Fruit fly (Drosophila melanogaster) whole organism, pupa: ENCODE results near the gene CheA29a.

Source experiments
- CG10348 ChIP-seq: fragments of 200-800 bp; sonication (Bioruptor generic); IDR thresholded peaks from 2 replicates; pipeline ENCODE4 v1.3.6; 2022; ENCODE audit warnings: missing biosample characterization, missing genetic modification characterization
- CG12605 ChIP-seq: fragments of 200-800 bp; sonication (Bioruptor generic); IDR thresholded peaks from 2 replicates; pipeline ENCODE4 v1.3.6; 2022; ENCODE audit warnings: missing biosample characterization, missing genetic modification characterization
- CG13204 ChIP-seq: fragments of 200-800 bp; sonication (Bioruptor generic); optimal IDR thresholded peaks from 2 replicates; lab custom pipeline; 2018; ENCODE audit warnings: missing biosample characterization, mild to moderate bottlenecking, missing genetic modification characterization, moderate library complexity
- CG14655 ChIP-seq: fragments of 200-800 bp; sonication (Bioruptor generic); optimal IDR thresholded peaks from 3 replicates; lab custom pipeline; 2017; ENCODE audit warnings: mild to moderate bottlenecking, missing biosample characterization, missing genetic modification reagents, missing genetic modification characterization
- CG15710 ChIP-seq: fragments of 200-800 bp; sonication (Bioruptor generic); optimal IDR thresholded peaks from 2 replicates; lab custom pipeline; 2018; ENCODE audit warnings: missing biosample characterization, mild to moderate bottlenecking, missing genetic modification characterization, moderate library complexity
- CG17806 ChIP-seq: fragments of 200-800 bp; sonication (Bioruptor generic); optimal IDR thresholded peaks from 2 replicates; lab custom pipeline; 2018; ENCODE audit warnings: missing biosample characterization, mild to moderate bottlenecking, missing genetic modification characterization, moderate library complexity
- CG32121 ChIP-seq: fragments of 200-800 bp; sonication (Bioruptor generic); IDR thresholded peaks from 2 replicates; pipeline ENCODE4 v1.3.6; 2022; ENCODE audit warnings: missing biosample characterization, missing genetic modification characterization
- CG34367 ChIP-seq: fragments of 200-800 bp; sonication (Bioruptor generic); optimal IDR thresholded peaks from 2 replicates; lab custom pipeline; 2018; ENCODE audit warnings: missing biosample characterization, mild to moderate bottlenecking, missing genetic modification characterization
- CG4496 ChIP-seq: fragments of 200-800 bp; sonication (Bioruptor generic); IDR thresholded peaks from 3 replicates; pipeline ENCODE4 v1.3.6; 2022; ENCODE audit warnings: missing biosample characterization, missing genetic modification characterization
- CG8159 ChIP-seq: fragments of 200-800 bp; sonication (Bioruptor generic); optimal IDR thresholded peaks from 3 replicates; lab custom pipeline; 2018; ENCODE audit warnings: missing biosample characterization, mild to moderate bottlenecking, missing genetic modification characterization, moderate library complexity
- CG8301 ChIP-seq: fragments of 200-800 bp; sonication (Bioruptor generic); optimal IDR thresholded peaks from 2 replicates; lab custom pipeline; 2018; ENCODE audit warnings: missing biosample characterization, mild to moderate bottlenecking, missing genetic modification characterization
- CG9948 ChIP-seq: fragments of 200-800 bp; sonication (Bioruptor generic); optimal IDR thresholded peaks from 2 replicates; lab custom pipeline; 2018; ENCODE audit warnings: missing biosample characterization, mild to moderate bottlenecking, missing genetic modification characterization, moderate library complexity
- D1 ChIP-seq: fragments of 200-800 bp; sonication (Bioruptor generic); optimal IDR thresholded peaks from 2 replicates; lab custom pipeline; 2018; ENCODE audit warnings: missing biosample characterization, mild to moderate bottlenecking, missing genetic modification characterization, moderate library complexity
- EcR ChIP-seq: fragments of 200-800 bp; sonication (Bioruptor generic); optimal IDR thresholded peaks from 3 replicates; lab custom pipeline; 2019; ENCODE audit warnings: missing biosample characterization, missing genetic modification characterization, mild to moderate bottlenecking, moderate library complexity, missing genetic modification reagents
- Ets98B ChIP-seq: fragments of 200-800 bp; sonication (Bioruptor generic); IDR thresholded peaks from 2 replicates; pipeline ENCODE4 v1.3.6; 2022; ENCODE audit warnings: missing biosample characterization, missing genetic modification characterization
- Pif1A ChIP-seq: fragments of 200-800 bp; sonication (Bioruptor generic); optimal IDR thresholded peaks from 3 replicates; lab custom pipeline; 2016; ENCODE audit warnings: missing biosample characterization, missing genetic modification characterization
- Pif1B ChIP-seq: fragments of 200-800 bp; sonication (Bioruptor generic); optimal IDR thresholded peaks from 3 replicates; lab custom pipeline; 2016; ENCODE audit warnings: missing biosample characterization, missing genetic modification characterization
- Snoo ChIP-seq: fragments of 200-800 bp; sonication (Bioruptor generic); optimal IDR thresholded peaks from 3 replicates; lab custom pipeline; 2017; ENCODE audit warnings: missing biosample characterization, mild to moderate bottlenecking, missing genetic modification characterization, inconsistent platforms
- fd96Ca ChIP-seq: fragments of 200-800 bp; sonication (Bioruptor generic); IDR thresholded peaks from 3 replicates; pipeline ENCODE4 v1.3.6; 2022; ENCODE audit warnings: missing biosample characterization, missing genetic modification characterization
- gl ChIP-seq: fragments of 200-800 bp; sonication (Bioruptor generic); optimal IDR thresholded peaks from 2 replicates; lab custom pipeline; 2018; ENCODE audit warnings: missing biosample characterization, mild to moderate bottlenecking, missing genetic modification characterization
- rn ChIP-seq: fragments of 200-800 bp; sonication (Bioruptor generic); IDR thresholded peaks from 2 replicates; pipeline ENCODE4 v1.3.6; 2022; ENCODE audit warnings: missing biosample characterization, missing genetic modification characterization

The CheA29a gene

dm6 chr2L:8466643-8467042 lies 10.5 kb upstream of the CheA29a start, which contains the start of gene dachs:
Gene dachs, plus strand, starts transcription at chr2L:8466817.
- TF ChIP-seq D1 (no peak), CG10348 (GFP tag; lab: Robert Waterston, UW) (no peak), Snoo (tag; lab: Kevin White, UChicago) (no peak)

DNA sequence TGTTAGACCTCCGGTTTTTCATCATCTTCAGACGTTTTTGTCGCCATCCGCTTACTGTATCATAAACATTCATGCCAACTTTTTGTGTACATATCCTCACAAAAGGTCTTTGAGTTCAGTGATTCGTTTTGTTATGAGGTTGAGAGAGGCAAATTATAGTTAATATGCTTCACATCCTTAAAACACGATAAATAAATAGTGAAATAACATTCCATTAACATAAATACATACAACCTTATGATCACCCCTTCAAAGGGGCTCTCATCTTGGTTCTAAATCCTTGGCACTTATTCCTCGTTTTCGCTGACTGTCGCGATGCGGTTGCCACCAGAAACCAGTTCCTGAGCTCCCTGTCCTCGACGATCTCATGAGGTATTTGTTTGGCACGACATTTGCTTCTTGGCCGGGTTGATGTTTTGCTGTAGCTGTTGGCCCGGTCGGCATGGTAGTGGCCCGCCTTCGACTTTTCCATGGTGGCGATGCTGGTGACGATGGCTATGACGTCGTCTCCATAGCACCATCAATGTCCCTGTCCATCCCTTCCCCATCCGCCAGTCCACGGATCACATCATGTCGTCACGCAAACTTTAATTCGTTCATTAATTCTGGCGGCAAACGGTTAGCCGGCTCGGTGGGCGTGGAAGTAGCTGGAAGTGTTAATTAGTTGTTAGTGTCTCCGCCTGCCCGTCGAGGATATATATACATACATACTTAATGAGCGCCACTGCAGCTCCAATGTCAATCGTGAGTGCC lies 8.0 kb upstream of the CheA29a start:
- peak; percentile 13 for TF ChIP-seq gl (tag; lab: Kevin White, UChicago)
- TF ChIP-seq CG12605 (GFP tag; lab: Robert Waterston, UW), result no peak
- TF ChIP-seq CG13204 (GFP tag; lab: Kevin White, UChicago), result no peak
- no peak for TF ChIP-seq CG10348 (GFP tag; lab: Robert Waterston, UW)
- no peak for TF ChIP-seq CG9948 (tag; lab: Kevin White, UChicago)
- no peak for TF ChIP-seq CG32121 (GFP tag; lab: Robert Waterston, UW)
- peak; percentile 15 for TF ChIP-seq CG15710 (tag; lab: Kevin White, UChicago)
- TF ChIP-seq CG34367 (tag; lab: Kevin White, UChicago), result no peak
- no peak for TF ChIP-seq CG17806 (tag; lab: Kevin White, UChicago)
- peak; percentile 21 for TF ChIP-seq Pif1A (GFP tag; lab: Kevin White, UChicago)
- TF ChIP-seq CG8301, result peak; percentile 49
- TF ChIP-seq D1, result no peak
- TF ChIP-seq Ets98B (GFP tag; lab: Robert Waterston, UW), result no peak
- TF ChIP-seq CG8159 (tag; lab: Kevin White, UChicago), result peak; percentile 41
- no peak for TF ChIP-seq CG4496 (GFP tag; lab: Robert Waterston, UW)
- no peak for TF ChIP-seq EcR (GFP tag; lab: Kevin White, UChicago)
- TF ChIP-seq CG14655 (GFP tag; lab: Kevin White, UChicago), result peak; percentile 59
- TF ChIP-seq Pif1B (GFP tag; lab: Kevin White, UChicago), result no peak
- no peak for TF ChIP-seq fd96Ca (GFP tag; lab: Robert Waterston, UW)
- peak; percentile 8 for TF ChIP-seq Snoo (tag; lab: Kevin White, UChicago)
- no peak for TF ChIP-seq rn (GFP tag; lab: Robert Waterston, UW)
- TF ChIP-seq, all 21 proteins: peak for 7

DNA sequence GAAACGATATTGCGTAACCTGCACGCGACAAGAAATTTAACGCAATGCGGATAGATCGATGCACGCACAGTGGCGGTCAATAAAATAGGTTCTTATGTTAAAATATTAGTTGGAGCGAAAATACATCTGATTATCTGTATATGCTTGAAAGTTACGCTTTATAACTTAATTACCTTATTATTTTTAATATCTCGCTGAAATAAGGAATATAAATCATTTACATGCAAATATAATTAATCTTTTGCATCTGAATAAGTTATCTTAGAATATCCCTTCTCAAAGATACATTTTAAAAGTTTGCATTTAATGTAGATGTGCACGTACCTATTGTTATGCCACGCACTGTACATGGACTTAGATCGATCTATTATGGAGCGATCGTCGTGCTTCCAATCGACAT lies 5.5 kb upstream of the CheA29a start:
- TF ChIP-seq CG17806 (tag; lab: Kevin White, UChicago) (peak; percentile 69), CG34367 (tag; lab: Kevin White, UChicago) (peak; percentile 66), CG9948 (tag; lab: Kevin White, UChicago) (peak; percentile 84), gl (tag; lab: Kevin White, UChicago) (no peak), CG15710 (tag; lab: Kevin White, UChicago) (peak; percentile 71), CG13204 (GFP tag; lab: Kevin White, UChicago) (no peak), Pif1A (GFP tag; lab: Kevin White, UChicago) (peak; percentile 62), Ets98B (GFP tag; lab: Robert Waterston, UW) (no peak), CG12605 (GFP tag; lab: Robert Waterston, UW) (0 out of 2 replicates have a peak, but pooled peaks have one; percentile 20), CG10348 (GFP tag; lab: Robert Waterston, UW) (no peak), Snoo (tag; lab: Kevin White, UChicago) (peak; percentile 31), fd96Ca (GFP tag; lab: Robert Waterston, UW) (no peak), Pif1B (GFP tag; lab: Kevin White, UChicago) (peak; percentile 36), CG32121 (GFP tag; lab: Robert Waterston, UW) (peak; percentile 52; the same call in 1 of the 2 replicates), CG4496 (GFP tag; lab: Robert Waterston, UW) (0 out of 3 replicates have a peak, but pooled peaks have one; percentile 33), CG8301 (peak; percentile 85), CG14655 (GFP tag; lab: Kevin White, UChicago) (peak; percentile 86), D1 (peak; percentile 70), CG8159 (tag; lab: Kevin White, UChicago) (peak; percentile 76), EcR (GFP tag; lab: Kevin White, UChicago) (peak; percentile 3)

DNA sequence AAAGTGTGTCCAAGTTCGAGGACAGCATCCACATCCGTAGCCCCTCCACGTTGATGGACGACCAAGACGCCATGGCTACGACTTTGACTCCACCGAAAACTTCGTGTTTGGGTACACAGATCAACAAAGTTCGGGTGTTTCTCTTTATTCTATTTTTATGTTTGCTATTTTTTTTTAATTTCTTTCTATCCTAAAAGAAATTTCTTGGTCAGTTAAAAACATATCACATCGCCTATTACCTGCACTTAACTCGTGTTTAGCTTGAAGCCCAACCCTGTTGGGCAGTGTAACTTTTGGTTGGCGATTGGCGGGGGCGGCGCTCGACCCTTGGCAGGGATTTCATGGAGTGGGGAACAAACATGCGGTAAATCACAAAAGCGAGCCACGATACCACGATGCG lies 3.7 kb upstream of the CheA29a start:
- TF ChIP-seq CG8159 (tag; lab: Kevin White, UChicago) (peak; percentile 88), CG4496 (GFP tag; lab: Robert Waterston, UW) (peak; percentile 81), D1 (peak; percentile 51), CG17806 (tag; lab: Kevin White, UChicago) (peak; percentile 88), CG10348 (GFP tag; lab: Robert Waterston, UW) (no peak), CG9948 (tag; lab: Kevin White, UChicago) (peak; percentile 80), fd96Ca (GFP tag; lab: Robert Waterston, UW) (peak; percentile 73), CG13204 (GFP tag; lab: Kevin White, UChicago) (peak; percentile 75), CG15710 (tag; lab: Kevin White, UChicago) (peak; percentile 79), CG14655 (GFP tag; lab: Kevin White, UChicago) (peak; percentile 82), Snoo (tag; lab: Kevin White, UChicago) (peak; percentile 73), Ets98B (GFP tag; lab: Robert Waterston, UW) (peak; percentile 74), CG12605 (GFP tag; lab: Robert Waterston, UW) (peak; percentile 56), CG32121 (GFP tag; lab: Robert Waterston, UW) (peak; percentile 30; the same call in 1 of the 2 replicates), CG8301 (peak; percentile 77), Pif1A (GFP tag; lab: Kevin White, UChicago) (peak; percentile 76), CG34367 (tag; lab: Kevin White, UChicago) (peak; percentile 64), Pif1B (GFP tag; lab: Kevin White, UChicago) (peak; percentile 80), EcR (GFP tag; lab: Kevin White, UChicago) (peak; percentile 32), gl (tag; lab: Kevin White, UChicago) (peak; percentile 65), rn (GFP tag; lab: Robert Waterston, UW) (peak; percentile 45; the same call in 1 of the 2 replicates)
